Fruit fly (Drosophila melanogaster): ENCODE measurements around the gene MTA1-like.
A peak's percentile ranks its signal among the peaks of the same experiment; 100 is the strongest.

Gene MTA1-like

DNA sequence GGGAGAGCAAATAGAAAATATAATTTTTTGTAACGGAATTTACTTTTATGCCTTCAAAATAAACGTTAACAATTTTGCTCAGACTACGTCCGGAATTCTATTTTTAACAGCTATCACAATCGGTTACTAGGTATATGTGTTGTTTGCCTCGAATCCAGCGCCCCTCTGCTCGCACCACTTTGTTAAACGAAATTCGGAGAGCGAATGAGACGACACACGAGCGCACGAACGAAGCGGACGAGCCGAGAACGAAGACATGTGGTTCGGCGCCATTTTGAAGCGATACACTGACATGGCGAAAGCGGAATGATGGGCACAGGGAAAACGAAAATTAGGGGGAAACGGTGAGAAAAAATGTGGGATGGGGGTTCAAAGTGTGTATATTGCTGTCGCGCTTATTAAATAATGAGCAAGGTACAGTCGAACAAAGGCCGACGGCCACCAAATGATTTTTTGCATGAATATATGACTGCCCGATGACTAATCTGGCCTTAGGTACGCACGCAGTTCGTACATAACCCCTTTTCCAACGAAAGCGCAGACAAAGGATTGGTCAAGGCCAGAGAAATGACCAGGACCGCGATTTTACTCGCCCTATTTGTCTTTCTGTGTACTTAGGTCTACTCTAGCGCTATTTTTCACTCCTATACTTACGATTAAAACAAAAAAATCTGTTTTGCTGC, 48.0 kb downstream of the MTA1-like start (continued):
- TF ChIP-seq CG33213 (GFP tag; optimal IDR thresholded peaks at IDR 0.05): no peak
- no peak for TF ChIP-seq az2 (GFP tag; optimal IDR thresholded peaks at IDR 0.05)
- no peak for TF ChIP-seq CG9876 (GFP tag; optimal IDR thresholded peaks at IDR 0.05)
- peak; percentile 87 for TF ChIP-seq pros (GFP tag; optimal IDR thresholded peaks at IDR 0.05)
- TF ChIP-seq pzg (GFP tag; optimal IDR thresholded peaks at IDR 0.05): no peak
- TF ChIP-seq nmo (GFP tag; optimal IDR thresholded peaks at IDR 0.05): no peak
- no peak for TF ChIP-seq crc (GFP tag; optimal IDR thresholded peaks at IDR 0.05)
- TF ChIP-seq Nf-YB (GFP tag; optimal IDR thresholded peaks at IDR 0.05): peak; percentile 1
- TF ChIP-seq Fer1 (GFP tag; optimal IDR thresholded peaks at IDR 0.05): peak; percentile 42
- TF ChIP-seq CG11456 (GFP tag; IDR thresholded peaks at IDR 0.05): no peak
- no peak for TF ChIP-seq CG32772 (GFP tag; IDR thresholded peaks at IDR 0.05)
- peak; percentile 21 for TF ChIP-seq MTF-1 (GFP tag; optimal IDR thresholded peaks at IDR 0.05; ENCODE audit: borderline replicate concordance)
- no peak for TF ChIP-seq btn (GFP tag; optimal IDR thresholded peaks at IDR 0.05)
- no peak for TF ChIP-seq CG11696 (GFP tag; IDR thresholded peaks at IDR 0.05)
- TF ChIP-seq CG18619 (GFP tag; optimal IDR thresholded peaks at IDR 0.05): no peak
- TF ChIP-seq CG18011 (GFP tag; optimal IDR thresholded peaks at IDR 0.05): no peak
- no peak for TF ChIP-seq D19B (GFP tag; optimal IDR thresholded peaks at IDR 0.05)
- TF ChIP-seq CG11695 (GFP tag; IDR thresholded peaks at IDR 0.05): no peak
- TF ChIP-seq CG9817 (tag; optimal IDR thresholded peaks at IDR 0.05): no peak
- TF ChIP-seq CG2129 (GFP tag; IDR thresholded peaks at IDR 0.05; ENCODE audit: partially characterized antibody): no peak
- TF ChIP-seq GATAe (GFP tag; conservative IDR thresholded peaks at IDR 0.05): no peak
- no peak for TF ChIP-seq Hr39 (optimal IDR thresholded peaks at IDR 0.05)
- TF ChIP-seq gro (GFP tag; optimal IDR thresholded peaks at IDR 0.05): peak; percentile 49
- TF ChIP-seq CG5245 (GFP tag; optimal IDR thresholded peaks at IDR 0.05): no peak
- TF ChIP-seq CG13296 (GFP tag; optimal IDR thresholded peaks at IDR 0.05): peak; percentile 33
- no peak for TF ChIP-seq CG4404 (GFP tag; IDR thresholded peaks at IDR 0.05)
- no peak for TF ChIP-seq CG8388 (GFP tag; optimal IDR thresholded peaks at IDR 0.05)
- TF ChIP-seq Mrtf (GFP tag; IDR thresholded peaks at IDR 0.05): no peak
- TF ChIP-seq Dref (GFP tag; IDR thresholded peaks at IDR 0.05): no peak
- peak in 1 of 2 experiments; percentile 85 for TF ChIP-seq Trl (optimal IDR thresholded peaks at IDR 0.05)
- TF ChIP-seq Trl (GFP tag; optimal IDR thresholded peaks at IDR 0.05): peak; percentile 6
- no peak for TF ChIP-seq grn (GFP tag; optimal IDR thresholded peaks at IDR 0.05)
- no peak for TF ChIP-seq NC2β (GFP tag; optimal IDR thresholded peaks at IDR 0.05)
- no peak for TF ChIP-seq CG3281 (GFP tag; optimal IDR thresholded peaks at IDR 0.05)
- TF ChIP-seq CG32767 (GFP tag; IDR thresholded peaks at IDR 0.05): no peak

DNA sequence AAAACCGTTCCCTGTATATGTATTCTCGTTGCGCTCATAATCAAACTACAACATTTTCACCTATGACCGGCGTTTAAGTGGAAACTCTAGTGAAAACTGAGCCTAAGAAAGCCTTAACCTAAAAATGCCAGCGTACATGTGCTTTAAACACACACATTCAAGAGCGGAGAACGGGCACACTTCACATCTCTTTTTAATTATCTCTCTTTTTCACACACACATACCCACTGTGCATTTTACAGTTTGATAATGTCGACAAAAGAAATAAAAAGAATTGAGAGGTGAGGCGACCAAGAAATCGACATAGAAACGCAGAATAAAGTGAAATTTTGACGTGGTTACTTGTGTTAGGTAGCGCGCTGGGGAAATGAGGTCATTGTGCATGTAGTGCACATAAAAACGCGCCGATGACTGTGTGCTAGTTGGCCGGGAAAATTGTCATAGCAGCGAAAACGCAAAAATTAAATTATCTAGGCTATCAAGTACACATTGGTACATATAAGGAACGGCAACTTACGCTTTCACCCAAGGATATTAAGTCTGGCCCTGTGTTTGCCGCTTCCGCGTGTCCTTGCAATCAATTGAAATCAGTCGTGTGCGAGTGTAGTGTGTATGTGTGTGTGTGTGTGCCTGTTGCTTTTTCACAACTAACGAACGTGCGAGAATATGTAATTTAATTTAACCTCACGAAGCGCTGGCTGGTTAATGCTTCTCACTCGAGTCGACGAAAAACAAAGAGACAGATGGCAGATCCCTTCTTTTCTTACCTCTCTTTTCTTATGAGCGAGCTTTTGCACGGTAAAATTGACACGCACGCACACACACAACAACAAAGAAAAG, 48.8 kb downstream of the MTA1-like start:
- TF ChIP-seq Trl (optimal IDR thresholded peaks at IDR 0.05) (peak in 1 of 2 experiments; percentile 33), Trl (GFP tag; optimal IDR thresholded peaks at IDR 0.05) (no peak), CG31224 (GFP tag; IDR thresholded peaks at IDR 0.05) (no peak), CG34422 (GFP tag; IDR thresholded peaks at IDR 0.05) (no peak), Atf-2 (GFP tag; optimal IDR thresholded peaks at IDR 0.05) (no peak), CG17359 (tag; optimal IDR thresholded peaks at IDR 0.05) (peak; percentile 9), CG3726 (GFP tag; IDR thresholded peaks at IDR 0.05) (no peak), chm (GFP tag; IDR thresholded peaks at IDR 0.05) (no peak), nerfin-2 (GFP tag; IDR thresholded peaks at IDR 0.05; ENCODE audit: partially characterized antibody) (no peak), kay (GFP tag; optimal IDR thresholded peaks at IDR 0.05) (no peak), CG3163 (GFP tag; optimal IDR thresholded peaks at IDR 0.05) (peak; percentile 13), CG10267 (tag; optimal IDR thresholded peaks at IDR 0.05) (no peak), tio (GFP tag; optimal IDR thresholded peaks at IDR 0.05) (no peak), CG4707 (GFP tag; optimal IDR thresholded peaks at IDR 0.05) (peak; percentile 65), sob (GFP tag; IDR thresholded peaks at IDR 0.05) (no peak), pfk (GFP tag; optimal IDR thresholded peaks at IDR 0.05) (peak; percentile 3), dati (GFP tag; IDR thresholded peaks at IDR 0.05) (no peak), inv (GFP tag; IDR thresholded peaks at IDR 0.05; ENCODE audit: partially characterized antibody) (no peak), CG2129 (GFP tag; IDR thresholded peaks at IDR 0.05; ENCODE audit: partially characterized antibody) (no peak)
